Worm (Caenorhabditis elegans): ENCODE measurements around the gene col-40.
A peak's percentile ranks its signal among the peaks of the same experiment; 100 is the strongest.

ce11 chrII:1086479-1086878 is 20.3 kb downstream of the col-40 start:
- peak in 1 of 2 experiments; percentile 15 for TF ChIP-seq lsy-2 (tag; optimal IDR thresholded peaks at IDR 0.05)
- no peak for TF ChIP-seq egl-27 (tag; optimal IDR thresholded peaks at IDR 0.05)
- no peak for TF ChIP-seq alr-1 (tag; optimal IDR thresholded peaks at IDR 0.05; ENCODE audit: borderline replicate concordance)
- no peak for TF ChIP-seq ama-1 (optimal IDR thresholded peaks at IDR 0.05)
- no peak for TF ChIP-seq pag-3 (tag; optimal IDR thresholded peaks at IDR 0.05; ENCODE audit: borderline replicate concordance, insufficient read depth)
